Fruit fly (Drosophila melanogaster) whole organism, embryonic: Measurements from ENCODE around the gene MtnD.
A peak's percentile ranks its signal among the peaks of the same experiment; 100 is the strongest.

Source experiments
- Atf-2 ChIP-seq: fragments of 200-800 bp; sonication (Bioruptor generic); optimal IDR thresholded peaks from 2 replicates; lab custom pipeline; 2016; ENCODE audit warnings: missing biosample characterization, missing genetic modification characterization
- Awh ChIP-seq: fragments of 200-800 bp; sonication (Bioruptor generic); IDR thresholded peaks from 2 replicates; pipeline ENCODE4, ENCODE4 v1.3.6; 2022; ENCODE audit warnings: missing biosample characterization, missing genetic modification characterization
- B-H2 ChIP-seq: fragments of 200-800 bp; sonication (Bioruptor generic); optimal IDR thresholded peaks from 2 replicates; lab custom pipeline; 2018; ENCODE audit warnings: missing biosample characterization, mild to moderate bottlenecking, missing genetic modification characterization
- CG10267 ChIP-seq: fragments of 200-800 bp; sonication (Bioruptor generic); optimal IDR thresholded peaks from 2 replicates; lab custom pipeline; 2018; ENCODE audit warnings: missing biosample characterization, mild to moderate bottlenecking, missing genetic modification characterization, moderate library complexity
- CG10366 ChIP-seq: fragments of 200-800 bp; sonication (Bioruptor generic); IDR thresholded peaks from 2 replicates; pipeline ENCODE4 v1.3.6; 2022; ENCODE audit warnings: missing biosample characterization, missing genetic modification characterization
- CG11456 ChIP-seq: fragments of 200-800 bp; sonication (Bioruptor generic); IDR thresholded peaks from 3 replicates; pipeline ENCODE4 v1.3.6; 2022; ENCODE audit warnings: missing biosample characterization, missing genetic modification characterization
- CG12391 ChIP-seq: fragments of 200-800 bp; sonication (Bioruptor generic); optimal IDR thresholded peaks from 3 replicates; lab custom pipeline; 2018; ENCODE audit warnings: missing biosample characterization, mild to moderate bottlenecking, missing genetic modification characterization, moderate library complexity
- CG15011 ChIP-seq: fragments of 200-800 bp; sonication (Bioruptor generic); optimal IDR thresholded peaks from 3 replicates; lab custom pipeline; 2018; ENCODE audit warnings: missing biosample characterization, mild to moderate bottlenecking, missing genetic modification characterization
- CG1647 ChIP-seq: fragments of 200-800 bp; sonication (Bioruptor generic); optimal IDR thresholded peaks from 3 replicates; lab custom pipeline; 2016; ENCODE audit warnings: missing biosample characterization, missing genetic modification characterization
- CG18011 ChIP-seq: fragments of 200-800 bp; sonication (Bioruptor generic); optimal IDR thresholded peaks from 2 replicates; lab custom pipeline; 2017; ENCODE audit warnings: missing biosample characterization, missing genetic modification characterization, mild to moderate bottlenecking, moderate library complexity, missing genotype
- CG18599 ChIP-seq: fragments of 200-800 bp; sonication (Bioruptor generic); optimal IDR thresholded peaks from 3 replicates; lab custom pipeline; 2017; ENCODE audit warnings: missing biosample characterization, missing genetic modification characterization, mild to moderate bottlenecking, moderate library complexity, missing genetic modification reagents
- CG18764 ChIP-seq: fragments of 200-800 bp; sonication (Bioruptor generic); optimal IDR thresholded peaks from 3 replicates; lab custom pipeline; 2016; ENCODE audit warnings: missing biosample characterization, missing genetic modification characterization
- CG2120 ChIP-seq: fragments of 200-800 bp; sonication (Bioruptor generic); optimal IDR thresholded peaks from 3 replicates; lab custom pipeline; 2016; ENCODE audit warnings: missing biosample characterization, missing genetic modification characterization
- CG3065 ChIP-seq: fragments of 200-800 bp; sonication (Bioruptor generic); optimal IDR thresholded peaks from 2 replicates; lab custom pipeline; 2016; ENCODE audit warnings: missing biosample characterization, missing genetic modification characterization
- CG31441 ChIP-seq: fragments of 200-800 bp; sonication (Bioruptor generic); IDR thresholded peaks from 2 replicates; pipeline ENCODE4 v1.3.6; 2022; ENCODE audit warnings: missing biosample characterization, missing genetic modification characterization
- CG3995 ChIP-seq: fragments of 200-800 bp; sonication (Bioruptor generic); optimal IDR thresholded peaks from 3 replicates; lab custom pipeline; 2016; ENCODE audit warnings: missing biosample characterization, missing genetic modification characterization
- CG4328 ChIP-seq: fragments of 200-800 bp; sonication (Bioruptor generic); optimal IDR thresholded peaks from 3 replicates; lab custom pipeline; 2017; ENCODE audit warnings: missing biosample characterization, missing genetic modification reagents, missing genetic modification characterization
- CG43689 ChIP-seq: fragments of 200-800 bp; sonication (Bioruptor generic); IDR thresholded peaks from 2 replicates; pipeline ENCODE4 v1.3.6; 2022; ENCODE audit warnings: missing biosample characterization, missing genetic modification characterization
- CG4820 ChIP-seq: fragments of 200-800 bp; sonication (Bioruptor generic); optimal IDR thresholded peaks from 3 replicates; lab custom pipeline; 2016; ENCODE audit warnings: missing biosample characterization, missing genetic modification characterization
- CG4854 ChIP-seq: fragments of 200-800 bp; sonication (Bioruptor generic); optimal IDR thresholded peaks from 2 replicates; lab custom pipeline; 2016; ENCODE audit warnings: missing biosample characterization, missing genetic modification characterization, inconsistent platforms
- CG7745 ChIP-seq: fragments of 200-800 bp; sonication (Bioruptor generic); optimal IDR thresholded peaks from 2 replicates; lab custom pipeline; 2018; ENCODE audit warnings: missing biosample characterization, mild to moderate bottlenecking, missing genetic modification characterization, moderate library complexity
- CG8281 ChIP-seq: fragments of 200-800 bp; sonication (Bioruptor generic); optimal IDR thresholded peaks from 2 replicates; lab custom pipeline; 2018; ENCODE audit warnings: missing biosample characterization, mild to moderate bottlenecking, missing genetic modification characterization, moderate library complexity
- CG8359 ChIP-seq: fragments of 200-800 bp; sonication (Bioruptor generic); optimal IDR thresholded peaks from 2 replicates; lab custom pipeline; 2017; ENCODE audit warnings: missing biosample characterization, mild to moderate bottlenecking, missing genetic modification characterization, borderline replicate concordance
- CG8924 ChIP-seq: fragments of 200-800 bp; optimal IDR thresholded peaks from 3 replicates; lab custom pipeline; 2019; ENCODE audit warnings: missing biosample characterization, mild to moderate bottlenecking, missing genetic modification characterization, moderate library complexity
- CG9797 ChIP-seq: fragments of 200-800 bp; sonication (Bioruptor generic); optimal IDR thresholded peaks from 3 replicates; lab custom pipeline; 2018; ENCODE audit warnings: missing biosample characterization, mild to moderate bottlenecking, missing genetic modification characterization
- HLH54F ChIP-seq: fragments of 200-800 bp; sonication (Bioruptor generic); optimal IDR thresholded peaks from 3 replicates; lab custom pipeline; 2016; ENCODE audit warnings: missing biosample characterization, missing genetic modification characterization
- Hand ChIP-seq: fragments of 200-800 bp; sonication (Bioruptor generic); optimal IDR thresholded peaks from 2 replicates; lab custom pipeline; 2017; ENCODE audit warnings: mild to moderate bottlenecking, missing biosample characterization, missing genetic modification reagents, missing genetic modification characterization
- Hr51 ChIP-seq, 2 experiments: fragments of 200-800 bp; sonication (Bioruptor generic); optimal IDR thresholded peaks; 2 replicates in 1 of 2; 3 replicates in 1 of 2; lab custom pipeline; 2016 to 2018; ENCODE audit warnings: missing biosample characterization in 2 of 2, missing genetic modification characterization in 2 of 2, mild to moderate bottlenecking in 1 of 2, moderate library complexity in 1 of 2
- Kr ChIP-seq: fragments of 200-800 bp; sonication (Bioruptor generic); optimal IDR thresholded peaks from 2 replicates; lab custom pipeline; 2017; ENCODE audit warnings: missing biosample characterization, mild to moderate bottlenecking, missing genetic modification characterization
- Med ChIP-seq: fragments of 200-800 bp; sonication (Bioruptor generic); peaks from one replicate; lab custom pipeline; 2016; ENCODE audit warnings: missing biosample characterization, missing genetic modification characterization, mild to moderate bottlenecking, inconsistent platforms, moderate library complexity
- NFAT ChIP-seq: fragments of 200-800 bp; sonication (Bioruptor generic); IDR thresholded peaks from 2 replicates; pipeline ENCODE4 v1.3.6; 2022; ENCODE audit warnings: missing biosample characterization, missing genetic modification characterization
- Ptx1 ChIP-seq: fragments of 200-800 bp; sonication (Bioruptor generic); IDR thresholded peaks from 2 replicates; pipeline ENCODE4 v1.3.6; 2022; ENCODE audit warnings: missing biosample characterization, missing genetic modification characterization
- Ravus ChIP-seq: fragments of 200-800 bp; sonication (Bioruptor generic); IDR thresholded peaks from 2 replicates; pipeline ENCODE4 v1.3.6; 2022; ENCODE audit warnings: missing biosample characterization, missing genetic modification characterization
- Ssrp ChIP-seq: fragments of 200-800 bp; sonication (Bioruptor generic); optimal IDR thresholded peaks from 2 replicates; lab custom pipeline; 2018; ENCODE audit warnings: missing biosample characterization, mild to moderate bottlenecking, missing genetic modification characterization, moderate library complexity
- ap ChIP-seq: fragments of 200-800 bp; sonication (Bioruptor generic); IDR thresholded peaks from 2 replicates; pipeline ENCODE4 v1.3.6; 2022; ENCODE audit warnings: missing biosample characterization, missing genetic modification characterization
- ato ChIP-seq: fragments of 200-800 bp; sonication (Bioruptor generic); IDR thresholded peaks from 2 replicates; pipeline ENCODE4 v1.3.6; 2022; ENCODE audit warnings: missing biosample characterization, missing genetic modification characterization; ENCODE audit not compliant: partially characterized antibody
- chm ChIP-seq: fragments of 200-800 bp; sonication (Bioruptor generic); IDR thresholded peaks from 2 replicates; pipeline ENCODE4 v1.3.6; 2022; ENCODE audit warnings: missing biosample characterization, missing genetic modification characterization
- crc ChIP-seq: fragments of 200-800 bp; sonication (Bioruptor generic); optimal IDR thresholded peaks from 2 replicates; lab custom pipeline; 2016; ENCODE audit warnings: missing biosample characterization, missing genetic modification characterization
- exex ChIP-seq: fragments of 200-800 bp; sonication (Bioruptor generic); optimal IDR thresholded peaks from 4 replicates; lab custom pipeline; 2018; ENCODE audit warnings: missing biosample characterization, mild to moderate bottlenecking, missing genetic modification characterization, moderate library complexity
- h ChIP-seq: fragments of >200 bp; optimal IDR thresholded peaks from 2 replicates; lab custom pipeline; 2017
- ham ChIP-seq: fragments of 200-800 bp; sonication (Bioruptor generic); IDR thresholded peaks from 2 replicates; pipeline ENCODE4 v1.3.6; 2022; ENCODE audit warnings: missing biosample characterization, missing genetic modification characterization
- hth ChIP-seq: fragments of >200 bp; optimal IDR thresholded peaks from 2 replicates; lab custom pipeline; 2017; ENCODE audit warnings: inconsistent platforms
- lilli ChIP-seq: fragments of 200-800 bp; sonication (Bioruptor generic); optimal IDR thresholded peaks from 3 replicates; lab custom pipeline; 2016; ENCODE audit warnings: missing biosample characterization, missing genetic modification characterization
- oc ChIP-seq: fragments of 200-800 bp; sonication (Bioruptor generic); optimal IDR thresholded peaks from 2 replicates; lab custom pipeline; 2018; ENCODE audit warnings: missing biosample characterization, mild to moderate bottlenecking, missing genetic modification characterization, moderate library complexity
- salm ChIP-seq: fragments of 200-800 bp; sonication (Bioruptor generic); optimal IDR thresholded peaks from 2 replicates; lab custom pipeline; 2018; ENCODE audit warnings: missing biosample characterization, mild to moderate bottlenecking, missing genetic modification characterization
- slbo ChIP-seq: fragments of 200-800 bp; sonication (Bioruptor generic); IDR thresholded peaks from 2 replicates; pipeline ENCODE4 v1.3.6; 2022; ENCODE audit warnings: missing biosample characterization, missing genetic modification characterization
- toy ChIP-seq: fragments of 200-800 bp; sonication (Bioruptor generic); IDR thresholded peaks from 2 replicates; pipeline ENCODE4 v1.3.6; 2022; ENCODE audit warnings: missing biosample characterization, missing genetic modification characterization
- ttk ChIP-seq: fragments of 200-800 bp; sonication (Bioruptor generic); IDR thresholded peaks from 2 replicates; pipeline ENCODE4 v2.1.2; 2022; ENCODE audit warnings: missing biosample characterization, missing genetic modification characterization
- unpg ChIP-seq: fragments of 200-800 bp; sonication (Bioruptor generic); optimal IDR thresholded peaks from 3 replicates; lab custom pipeline; 2018; ENCODE audit warnings: missing biosample characterization, mild to moderate bottlenecking, missing genetic modification characterization, moderate library complexity
- zen ChIP-seq: fragments of 200-800 bp; sonication (Bioruptor generic); optimal IDR thresholded peaks from 3 replicates; lab custom pipeline; 2018; ENCODE audit warnings: missing biosample characterization, mild to moderate bottlenecking, missing genetic modification characterization, moderate library complexity

Gene MtnD

DNA sequence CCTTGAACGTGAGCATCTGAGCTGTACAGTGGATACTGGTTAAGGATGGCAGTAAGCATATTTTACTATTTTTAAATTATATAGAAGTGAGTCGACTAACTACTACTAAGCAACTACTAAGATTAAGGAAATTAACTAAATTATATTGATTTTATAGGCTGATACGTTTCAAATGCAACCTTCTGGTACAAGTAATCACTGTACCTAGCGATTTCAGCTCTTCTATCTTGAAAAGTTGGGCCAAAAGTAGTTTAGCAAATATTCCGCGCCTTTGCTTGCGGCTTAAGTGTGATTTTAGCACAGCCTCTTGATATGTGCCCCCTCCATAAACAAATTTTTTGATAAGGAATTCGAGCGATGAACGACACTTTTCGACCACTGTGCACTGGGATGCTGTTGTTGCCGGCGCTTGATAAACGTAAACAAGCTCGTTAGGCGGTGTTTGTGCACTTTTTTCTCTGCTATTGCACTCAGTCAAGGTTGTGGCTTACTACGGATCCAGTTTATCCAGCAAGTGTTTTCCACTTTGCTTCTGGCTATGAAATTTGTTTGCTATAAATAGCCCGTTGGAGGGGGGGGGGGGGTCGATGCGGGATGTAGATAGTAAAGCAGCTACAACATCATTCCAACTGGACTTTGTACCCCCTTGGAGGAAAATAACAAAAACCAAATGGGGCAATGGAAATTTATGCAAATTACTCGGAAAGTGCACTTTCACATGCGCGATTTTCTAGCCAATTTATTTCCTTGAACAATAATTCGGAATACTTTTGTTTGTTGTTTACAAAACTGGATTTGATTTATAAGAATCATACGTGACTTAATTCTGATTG, 21.7 kb downstream of the MtnD start (continued):
- TF ChIP-seq Hr51 (GFP tag; optimal IDR thresholded peaks at IDR 0.05; lab: Kevin White, UChicago) (peak in 1 of 2 experiments; percentile 75), ttk (GFP tag; lab: Robert Waterston, UW) (peak; percentile 66), Ssrp (tag; lab: Kevin White, UChicago) (peak; percentile 55), unpg (GFP tag; lab: Kevin White, UChicago) (peak; percentile 53), ap (GFP tag; lab: Robert Waterston, UW) (peak; percentile 66), zen (tag; lab: Kevin White, UChicago) (no peak), CG15011 (GFP tag; lab: Kevin White, UChicago) (peak; percentile 55), CG4820 (GFP tag; lab: Kevin White, UChicago) (peak; percentile 57), Kr (no peak), Atf-2 (GFP tag; lab: Kevin White, UChicago) (no peak), CG18011 (GFP tag; lab: Kevin White, UChicago) (no peak), chm (peak; percentile 53; the same call in 1 of the 2 replicates), CG12391 (peak; percentile 54), Ptx1 (GFP tag; lab: Robert Waterston, UW) (peak; percentile 88), CG18764 (GFP tag; lab: Kevin White, UChicago) (peak; percentile 27), Hand (GFP tag; lab: Kevin White, UChicago) (no peak), CG8924 (tag; lab: Kevin White, UChicago) (peak; percentile 74), Awh (GFP tag; lab: Robert Waterston, UW) (peak; percentile 70), CG2120 (GFP tag; lab: Kevin White, UChicago) (peak; percentile 85), CG43689 (GFP tag; lab: Robert Waterston, UW) (peak; percentile 39; the same call in 1 of the 2 replicates), hth (lab: Kevin White, UChicago) (no peak), crc (GFP tag; lab: Kevin White, UChicago) (peak; percentile 41), ato (GFP tag; lab: Robert Waterston, UW) (no peak), toy (GFP tag; lab: Robert Waterston, UW) (peak; percentile 66), CG10366 (peak; percentile 69), exex (tag; lab: Kevin White, UChicago) (no peak), CG8359 (GFP tag; lab: Kevin White, UChicago) (no peak), CG1647 (GFP tag; lab: Kevin White, UChicago) (no peak), salm (tag; lab: Kevin White, UChicago) (no peak), slbo (GFP tag; lab: Robert Waterston, UW) (peak; percentile 92), NFAT (GFP tag; lab: Robert Waterston, UW) (peak; percentile 73), CG4854 (GFP tag; lab: Kevin White, UChicago) (peak; percentile 33), ham (GFP tag; lab: Robert Waterston, UW) (0 out of 2 replicates have a peak, but pooled peaks have one; percentile 24), CG3995 (GFP tag; lab: Kevin White, UChicago) (peak; percentile 69), CG18599 (GFP tag; lab: Kevin White, UChicago) (peak; percentile 55), CG8281 (tag; lab: Kevin White, UChicago) (no peak), CG31441 (GFP tag; lab: Robert Waterston, UW) (peak; percentile 63), HLH54F (GFP tag; lab: Kevin White, UChicago) (peak; percentile 36), CG9797 (GFP tag; lab: Kevin White, UChicago) (no peak), oc (tag; lab: Kevin White, UChicago) (no peak), Ravus (GFP tag; lab: Robert Waterston, UW) (peak; percentile 78), CG4328 (GFP tag; lab: Kevin White, UChicago) (no peak), CG7745 (tag; lab: Kevin White, UChicago) (no peak), CG3065 (GFP tag; lab: Kevin White, UChicago) (no peak), CG11456 (GFP tag; lab: Robert Waterston, UW) (peak; percentile 74), Med (GFP tag; lab: Kevin White, UChicago) (peak; percentile 88), h (lab: Kevin White, UChicago) (no peak), CG10267 (tag; lab: Kevin White, UChicago) (peak; percentile 24), B-H2 (GFP tag; lab: Kevin White, UChicago) (no peak), lilli (GFP tag; lab: Kevin White, UChicago) (peak; percentile 68)
